Fruit fly (Drosophila melanogaster): ENCODE measurements around the gene D.

Gene D

DNA sequence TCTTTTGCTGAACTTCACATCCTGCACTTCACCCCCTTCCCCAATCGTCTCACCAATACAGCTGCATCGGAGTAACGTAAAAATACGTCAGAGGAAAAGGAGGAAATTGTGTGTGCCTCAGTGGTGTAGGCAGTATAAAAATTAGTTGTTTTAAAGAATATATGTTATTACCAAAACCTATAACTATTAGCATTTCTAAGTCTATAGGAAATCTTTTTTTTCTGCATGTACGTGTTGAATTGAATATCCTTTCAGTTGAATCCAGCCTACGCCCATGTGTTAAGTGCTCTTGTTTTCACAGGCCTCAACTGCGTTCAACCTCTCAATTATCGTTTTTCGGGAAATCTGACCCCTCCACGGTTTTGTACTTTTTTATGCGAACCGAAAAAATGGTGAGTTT, 16.5 kb downstream of the D start:
- no peak for TF ChIP-seq CTCF (optimal IDR thresholded peaks at IDR 0.05)
- no peak for TF ChIP-seq CG8478 (optimal IDR thresholded peaks at IDR 0.05)

DNA sequence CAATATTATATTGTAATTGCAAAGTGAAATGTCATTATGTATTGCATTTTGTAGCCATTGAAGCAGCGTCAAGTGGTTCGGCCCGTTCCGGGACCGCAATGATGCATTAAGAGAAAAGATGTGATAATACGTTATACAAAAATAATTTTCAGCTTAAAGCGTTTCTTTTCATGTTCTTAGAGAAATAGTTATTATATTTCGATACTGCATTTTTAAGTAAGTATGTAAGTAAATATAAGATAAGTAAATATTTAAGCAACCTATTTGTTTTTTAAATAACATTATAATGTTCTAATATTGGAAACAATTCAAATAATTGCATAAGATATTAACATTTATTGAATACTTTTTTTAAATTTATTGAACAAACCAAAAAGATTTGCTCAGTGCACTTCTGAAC, 18.0 kb downstream of the D start:
- TF ChIP-seq CG8478 (optimal IDR thresholded peaks at IDR 0.05) (no peak), CTCF (optimal IDR thresholded peaks at IDR 0.05) (no peak)

DNA sequence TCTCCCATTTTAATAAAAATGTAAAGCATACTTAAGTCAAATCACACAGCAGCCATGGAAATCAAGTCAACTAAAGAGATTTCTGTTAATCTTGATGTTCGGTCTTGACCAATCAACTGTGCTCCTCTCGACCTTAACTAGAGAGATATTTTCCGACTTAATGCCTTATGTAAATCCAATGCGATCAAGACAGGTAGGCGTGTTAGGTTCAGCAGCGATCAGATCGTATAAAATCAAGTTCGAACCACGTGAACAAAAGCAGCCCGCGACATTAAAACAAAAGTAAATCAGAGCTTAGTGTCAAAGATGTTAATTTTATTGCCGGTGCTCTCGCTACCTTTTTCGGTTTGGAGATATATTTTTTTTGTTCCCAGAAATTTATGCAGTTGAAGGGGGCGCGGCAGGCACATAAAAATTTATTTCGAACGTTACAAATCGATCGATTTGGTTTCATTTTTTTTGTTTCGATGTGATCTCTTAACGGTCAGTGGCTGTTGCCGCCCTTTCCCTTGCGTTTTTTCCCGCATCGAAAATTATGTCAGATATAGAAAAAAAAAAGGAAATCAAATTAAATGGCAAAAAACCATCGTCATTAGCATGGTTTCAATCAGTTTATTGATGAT, 20.4 kb downstream of the D start:
- TF ChIP-seq CG8478 (optimal IDR thresholded peaks at IDR 0.05) (no peak), CTCF (optimal IDR thresholded peaks at IDR 0.05) (no peak)

DNA sequence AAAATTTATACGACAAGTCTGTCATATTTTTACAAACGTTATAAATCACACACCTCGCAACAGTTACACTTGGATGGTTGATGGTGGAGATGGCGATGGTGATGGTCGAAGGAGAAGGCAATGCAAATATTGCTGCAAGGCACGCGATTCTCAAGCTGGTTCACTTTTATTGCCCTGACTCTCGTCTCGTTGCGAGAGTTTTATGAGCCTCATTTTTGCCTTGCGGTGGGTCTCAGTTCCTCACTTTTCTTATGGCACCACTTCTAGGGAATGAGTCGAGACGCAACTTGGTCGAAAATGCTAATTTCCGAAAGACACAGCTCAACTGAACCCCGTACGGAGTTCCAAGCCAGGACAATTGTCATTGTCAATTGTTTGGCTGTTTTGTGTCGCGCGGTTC, 23.5 kb downstream of the D start:
- no peak for TF ChIP-seq CTCF (optimal IDR thresholded peaks at IDR 0.05)
- no peak for TF ChIP-seq CG8478 (optimal IDR thresholded peaks at IDR 0.05)

dm6 chr3L:14153644-14154043, 24.8 kb downstream of the D start:
- TF ChIP-seq CG8478 (optimal IDR thresholded peaks at IDR 0.05) (no peak), CTCF (optimal IDR thresholded peaks at IDR 0.05) (no peak)

- TF ChIP-seq CTCF (optimal IDR thresholded peaks at IDR 0.05), result no peak
- no peak for TF ChIP-seq CG8478 (optimal IDR thresholded peaks at IDR 0.05)
Measured at dm6 chr3L:14152608-14153007, 25.8 kb downstream of the D start.

DNA sequence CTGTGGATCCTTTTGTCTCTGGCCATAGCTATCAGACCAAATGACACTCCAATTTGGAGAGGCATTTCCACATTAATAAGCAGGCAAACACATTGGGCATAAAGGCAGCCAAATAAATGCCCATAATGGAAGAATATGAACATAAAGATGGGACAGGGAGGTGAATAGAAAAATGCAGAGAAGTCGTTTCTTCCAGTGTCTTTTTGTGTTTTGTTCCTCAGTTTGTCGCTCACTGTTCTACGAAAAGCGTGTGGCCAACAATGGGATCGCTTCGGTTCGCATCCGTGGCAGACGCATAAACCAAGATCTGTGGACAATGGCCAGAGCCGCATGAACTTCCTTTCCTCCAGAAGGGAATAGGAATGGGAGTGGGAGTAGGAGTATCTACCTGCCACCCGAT, 27.0 kb downstream of the D start:
- no peak for TF ChIP-seq CG8478 (optimal IDR thresholded peaks at IDR 0.05)
- TF ChIP-seq CTCF (optimal IDR thresholded peaks at IDR 0.05), result no peak

DNA sequence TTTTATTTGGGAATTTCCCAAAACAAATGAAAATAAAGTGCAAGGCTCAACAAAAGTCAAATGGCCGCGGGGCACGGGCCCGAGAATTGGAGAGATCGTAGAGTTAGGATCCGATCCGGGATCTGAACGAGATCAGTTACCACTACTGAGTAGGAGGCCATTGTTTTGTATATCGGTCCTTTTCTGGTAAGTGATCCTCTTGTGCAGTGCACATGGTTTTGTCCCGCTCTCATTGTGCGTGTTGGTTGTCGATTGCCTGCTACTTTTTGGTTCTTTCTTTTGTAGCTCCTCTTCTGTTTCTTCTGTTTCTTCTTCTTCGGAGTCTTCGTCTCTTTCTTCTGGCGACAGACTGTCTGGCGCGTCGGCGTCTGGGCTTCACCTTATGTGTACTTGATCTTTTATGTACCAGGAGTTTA, 28.3 kb downstream of the D start:
- TF ChIP-seq CG8478 (optimal IDR thresholded peaks at IDR 0.05) (no peak), CTCF (optimal IDR thresholded peaks at IDR 0.05) (no peak)

- TF ChIP-seq CTCF (optimal IDR thresholded peaks at IDR 0.05) (no peak), CG8478 (optimal IDR thresholded peaks at IDR 0.05) (no peak)
Measured at dm6 chr3L:14146386-14146785, 32.0 kb downstream of the D start.

DNA sequence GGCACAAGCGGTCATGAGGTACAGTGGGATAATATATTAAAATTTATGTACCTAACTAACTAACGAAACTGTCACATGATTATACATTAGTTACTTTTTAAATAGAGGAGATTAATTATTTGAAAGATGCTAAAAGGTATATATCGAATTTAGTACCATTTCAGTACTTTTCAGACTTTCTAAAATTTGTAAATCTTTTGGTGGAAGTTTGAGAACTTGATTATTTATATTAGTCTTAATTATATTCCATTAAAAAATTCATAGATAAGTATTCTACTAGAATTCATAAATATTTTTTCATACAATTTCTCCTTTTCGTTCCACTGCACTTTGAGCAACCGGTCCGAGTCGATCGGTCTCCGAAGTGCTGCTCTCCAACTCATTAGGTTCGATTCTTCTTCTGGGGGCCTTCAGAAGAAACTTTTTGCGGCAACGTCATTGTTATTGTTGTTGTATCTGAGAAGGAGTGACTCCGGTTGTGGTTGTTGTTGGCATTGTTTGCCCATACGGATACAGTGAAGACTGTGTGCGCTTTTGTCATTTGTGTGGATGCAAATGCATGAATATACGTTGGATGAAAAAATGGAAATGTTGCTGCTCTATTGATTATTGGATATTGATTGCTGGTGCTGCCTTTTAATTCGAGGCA, 32.6 kb downstream of the D start:
- TF ChIP-seq CG8478 (optimal IDR thresholded peaks at IDR 0.05) (no peak), CTCF (optimal IDR thresholded peaks at IDR 0.05) (no peak)

DNA sequence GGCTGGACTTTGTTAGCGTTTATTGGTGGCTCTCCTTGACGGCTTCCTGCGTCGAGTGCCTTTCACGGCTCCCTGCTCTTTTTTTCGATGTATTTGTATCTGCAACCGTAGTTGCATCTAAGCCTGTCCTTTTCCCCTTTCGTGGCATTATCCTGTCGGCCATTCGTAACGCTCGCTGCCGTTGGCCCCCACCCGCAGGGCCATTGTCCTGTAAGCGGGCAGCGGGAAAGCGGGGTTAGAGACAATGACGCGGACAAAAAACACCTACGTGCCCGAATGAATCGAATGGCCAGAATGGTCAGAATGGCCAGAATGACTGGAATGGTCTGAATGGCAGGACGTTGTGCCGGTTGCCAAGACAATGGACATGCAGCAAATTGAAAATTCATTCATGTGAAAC, 42.9 kb downstream of the D start:
- TF ChIP-seq CG8478 (optimal IDR thresholded peaks at IDR 0.05) (no peak), CTCF (optimal IDR thresholded peaks at IDR 0.05) (no peak)

DNA sequence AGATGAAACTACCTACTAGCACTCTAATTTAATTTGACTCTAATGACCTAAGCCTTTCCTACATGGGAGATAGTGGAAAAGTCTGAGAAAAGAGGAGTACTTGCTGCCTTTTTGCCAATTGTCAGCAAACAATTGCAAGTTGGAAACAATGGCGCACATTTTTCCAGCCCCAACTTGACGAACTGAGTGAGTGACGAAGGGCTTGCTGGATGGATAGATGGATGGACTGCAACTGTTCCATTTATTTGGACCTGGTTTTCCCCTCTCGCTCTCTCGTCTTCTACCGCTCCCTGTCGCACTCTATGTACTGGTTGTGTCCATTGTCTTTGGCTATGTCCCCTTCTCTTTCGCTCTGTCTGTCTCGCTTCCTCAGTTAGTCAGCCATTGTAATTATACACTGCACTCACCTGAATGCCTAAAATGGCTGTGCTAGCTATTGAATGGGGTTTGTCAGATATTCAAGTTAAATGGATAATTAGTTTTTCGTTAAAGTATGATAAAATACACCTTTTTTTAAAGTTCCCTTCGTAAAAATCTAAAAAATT, 45.5 kb downstream of the D start:
- TF ChIP-seq CTCF (optimal IDR thresholded peaks at IDR 0.05) (peak in 1 of 2 experiments; percentile 6), CG8478 (optimal IDR thresholded peaks at IDR 0.05) (no peak)

DNA sequence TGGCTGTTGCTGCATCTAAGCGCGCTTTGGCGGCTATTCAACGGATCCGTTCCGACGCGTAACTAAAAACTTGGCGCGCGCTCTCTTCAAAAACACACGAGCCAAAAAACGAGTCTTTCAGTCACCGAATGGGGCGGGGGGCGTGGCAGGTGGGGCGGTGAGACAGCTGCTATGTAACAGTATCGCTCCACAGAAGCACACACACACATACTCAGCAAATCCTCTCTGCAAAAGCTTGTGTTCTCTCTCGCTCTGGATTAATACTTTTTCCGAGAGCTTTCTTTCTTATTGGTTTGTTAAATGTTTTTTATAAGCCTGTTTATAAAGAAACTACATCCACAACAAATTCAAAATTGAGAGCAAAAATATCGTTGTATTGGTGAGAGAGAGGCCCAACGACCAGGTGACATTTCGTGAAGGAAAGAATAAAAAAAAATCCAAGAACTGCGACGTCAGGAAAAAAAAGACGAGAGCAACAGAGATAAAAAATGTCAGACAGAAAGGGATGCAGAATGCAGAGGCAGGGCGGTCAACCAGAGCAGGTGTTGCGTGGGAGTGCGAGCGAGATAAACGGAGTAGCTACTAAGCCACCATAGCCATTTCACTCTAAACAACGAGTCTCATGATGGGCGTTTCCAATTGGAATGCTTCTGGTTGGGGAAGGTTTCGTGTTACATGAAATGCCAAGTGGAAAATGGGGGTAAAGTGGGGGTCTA, 47.0 kb downstream of the D start, which contains the start of gene Sox21b:
TSS of gene Sox21b (minus strand) at position 51 of the 716 bp plus-strand sequence.
- TF ChIP-seq CG8478 (optimal IDR thresholded peaks at IDR 0.05) (peak; percentile 59), CTCF (optimal IDR thresholded peaks at IDR 0.05) (peak; percentile 55 to 57)

dm6 chr3L:14125616-14126015, 52.8 kb downstream of the D start:
- TF ChIP-seq CG8478 (optimal IDR thresholded peaks at IDR 0.05), result no peak
- TF ChIP-seq CTCF (optimal IDR thresholded peaks at IDR 0.05), result no peak

Data from S2 (cell line).